Worm (Caenorhabditis elegans) whole organism, late embryonic: ENCODE results near the gene F54H5.14.

ENCODE experiments used
- K02D7.2 ChIP-seq: sonication (generic microtip); optimal IDR thresholded peaks from 2 replicates; lab custom pipeline; 2017; ENCODE audit warnings: mild to moderate bottlenecking, missing genetic modification characterization, missing compliant biosample characterization
- K09A11.1 ChIP-seq: sonication (generic microtip); optimal IDR thresholded peaks from 2 replicates; lab custom pipeline; 2017; ENCODE audit warnings: antibody characterized with exemption, mild to moderate bottlenecking, missing genetic modification characterization, missing compliant biosample characterization; ENCODE audit not compliant: insufficient read depth
- T23F11.4 ChIP-seq: fragments of 200-800 bp; sonication (Bioruptor generic); optimal IDR thresholded peaks from 2 replicates; lab custom pipeline; 2018; ENCODE audit warnings: mild to moderate bottlenecking, missing genetic modification characterization, missing compliant biosample characterization
- ama-1 ChIP-seq: fragments of 150-350 bp; optimal IDR thresholded peaks from 2 replicates; lab custom pipeline; 2014
- ceh-18 ChIP-seq: sonication (generic microtip); optimal IDR thresholded peaks from 2 replicates; lab custom pipeline; 2016; ENCODE audit warnings: missing genetic modification characterization, missing compliant biosample characterization
- ceh-24 ChIP-seq: sonication (generic microtip); optimal IDR thresholded peaks from 2 replicates; lab custom pipeline; 2016; ENCODE audit warnings: mild to moderate bottlenecking, missing genetic modification characterization, missing compliant biosample characterization
- ceh-34 ChIP-seq: sonication (generic microtip); optimal IDR thresholded peaks from 2 replicates; lab custom pipeline; 2016; ENCODE audit warnings: mild to moderate bottlenecking, missing genetic modification characterization, missing compliant biosample characterization
- ceh-45 ChIP-seq: fragments of 200-800 bp; sonication (Bioruptor generic); IDR thresholded peaks from 2 replicates; pipeline ENCODE4 v1.3.6; 2022; ENCODE audit warnings: missing genetic modification reagents, missing genetic modification characterization, missing compliant biosample characterization
- ceh-48 ChIP-seq: sonication (generic microtip); optimal IDR thresholded peaks from 2 replicates; lab custom pipeline; 2016; ENCODE audit warnings: missing genetic modification characterization, inconsistent platforms, missing compliant biosample characterization
- che-1 ChIP-seq: sonication (generic microtip); optimal IDR thresholded peaks from 2 replicates; lab custom pipeline; 2016; ENCODE audit warnings: mild to moderate bottlenecking, missing genetic modification characterization, missing compliant biosample characterization
- dmd-4 ChIP-seq: sonication (generic microtip); optimal IDR thresholded peaks from 2 replicates; lab custom pipeline; 2016; ENCODE audit warnings: borderline replicate concordance, missing genetic modification characterization, missing compliant biosample characterization
- dve-1 ChIP-seq: sonication (generic microtip); optimal IDR thresholded peaks from 2 replicates; lab custom pipeline; 2017; ENCODE audit warnings: antibody characterized with exemption, mild to moderate bottlenecking, missing genetic modification characterization, missing compliant biosample characterization
- ets-4 ChIP-seq: sonication (generic microtip); optimal IDR thresholded peaks from 2 replicates; lab custom pipeline; 2016; ENCODE audit warnings: missing genetic modification characterization, missing compliant biosample characterization
- fkh-10 ChIP-seq: fragments of 150-350 bp; optimal IDR thresholded peaks from 2 replicates; lab custom pipeline; 2014; ENCODE audit warnings: missing biosample characterization, missing genetic modification reagents, missing genetic modification characterization
- fkh-6 ChIP-seq: sonication (generic microtip); optimal IDR thresholded peaks from 2 replicates; lab custom pipeline; 2016; ENCODE audit warnings: missing genetic modification characterization, missing compliant biosample characterization
- gmeb-2 ChIP-seq: sonication (generic microtip); optimal IDR thresholded peaks from 2 replicates; lab custom pipeline; 2016; ENCODE audit warnings: missing genetic modification characterization, inconsistent platforms, missing compliant biosample characterization
- hlh-13 ChIP-seq: fragments of 200-800 bp; sonication (Bioruptor generic); optimal IDR thresholded peaks from 2 replicates; lab custom pipeline; 2018; ENCODE audit warnings: mild to moderate bottlenecking, missing genetic modification characterization, missing compliant biosample characterization
- hlh-15 ChIP-seq: sonication (generic microtip); optimal IDR thresholded peaks from 2 replicates; lab custom pipeline; 2016; ENCODE audit warnings: missing genetic modification characterization, missing compliant biosample characterization
- hlh-30 ChIP-seq: sonication (generic microtip); optimal IDR thresholded peaks from 2 replicates; lab custom pipeline; 2017; ENCODE audit warnings: antibody characterized with exemption, missing genetic modification characterization, missing compliant biosample characterization; ENCODE audit not compliant: insufficient read depth
- hlh-6 ChIP-seq: sonication (generic microtip); optimal IDR thresholded peaks from 2 replicates; lab custom pipeline; 2016; ENCODE audit warnings: missing genotype, missing genetic modification characterization, missing compliant biosample characterization
- lim-6 ChIP-seq: sonication (generic microtip); optimal IDR thresholded peaks from 2 replicates; lab custom pipeline; 2016; ENCODE audit warnings: missing genetic modification characterization, missing compliant biosample characterization
- lin-11 ChIP-seq: fragments of 200-800 bp; sonication (Bioruptor generic); optimal IDR thresholded peaks from 2 replicates; lab custom pipeline; 2018; ENCODE audit warnings: mild to moderate bottlenecking, missing genetic modification characterization, missing compliant biosample characterization
- madf-2 ChIP-seq: sonication (generic microtip); optimal IDR thresholded peaks from 2 replicates; lab custom pipeline; 2017; ENCODE audit warnings: missing genetic modification characterization, missing compliant biosample characterization
- mec-3 ChIP-seq: sonication (generic microtip); optimal IDR thresholded peaks from 2 replicates; lab custom pipeline; 2016; ENCODE audit warnings: borderline replicate concordance, missing genetic modification characterization, missing compliant biosample characterization
- nfya-1 ChIP-seq: sonication (generic microtip); optimal IDR thresholded peaks from 2 replicates; lab custom pipeline; 2017; ENCODE audit warnings: missing genetic modification characterization, mild to moderate bottlenecking, missing compliant biosample characterization, antibody characterized with exemption, moderate library complexity
- nhr-11 ChIP-seq: fragments of 150-350 bp; optimal IDR thresholded peaks from 2 replicates; lab custom pipeline; 2014; ENCODE audit warnings: missing biosample characterization, missing genetic modification characterization
- nhr-232 ChIP-seq: sonication (generic microtip); optimal IDR thresholded peaks from 2 replicates; lab custom pipeline; 2016; ENCODE audit warnings: missing genetic modification characterization, missing compliant biosample characterization
- odd-2 ChIP-seq: sonication (generic microtip); optimal IDR thresholded peaks from 2 replicates; lab custom pipeline; 2017; ENCODE audit warnings: antibody characterized with exemption, mild to moderate bottlenecking, missing genetic modification characterization, missing compliant biosample characterization
- pat-9 ChIP-seq: fragments of 200-800 bp; sonication (Bioruptor generic); optimal IDR thresholded peaks from 2 replicates; lab custom pipeline; 2018; ENCODE audit warnings: mild to moderate bottlenecking, missing genetic modification characterization, moderate library complexity, missing compliant biosample characterization
- pax-1 ChIP-seq: fragments of 150-350 bp; optimal IDR thresholded peaks from 2 replicates; lab custom pipeline; 2014; ENCODE audit warnings: missing biosample characterization, missing genetic modification characterization
- pqm-1 ChIP-seq: sonication (generic microtip); optimal IDR thresholded peaks from 2 replicates; lab custom pipeline; 2016; ENCODE audit warnings: missing genetic modification characterization, missing compliant biosample characterization
- rnt-1 ChIP-seq: sonication (generic microtip); optimal IDR thresholded peaks from 2 replicates; lab custom pipeline; 2016; ENCODE audit warnings: missing genetic modification characterization, missing compliant biosample characterization
- sox-2 ChIP-seq: fragments of 200-800 bp; sonication (Bioruptor generic); IDR thresholded peaks from 2 replicates; pipeline ENCODE4 v1.3.6; 2022; ENCODE audit warnings: missing genetic modification reagents, missing genetic modification characterization, missing compliant biosample characterization
- tbx-7 ChIP-seq: sonication (generic microtip); optimal IDR thresholded peaks from 2 replicates; lab custom pipeline; 2016; ENCODE audit warnings: missing genotype, missing genetic modification characterization, missing compliant biosample characterization
- unc-55 ChIP-seq: sonication (generic microtip); optimal IDR thresholded peaks from 2 replicates; lab custom pipeline; 2017; ENCODE audit warnings: missing biosample characterization, missing genetic modification reagents, missing genetic modification characterization
- unc-86 ChIP-seq: sonication (generic microtip); optimal IDR thresholded peaks from 2 replicates; lab custom pipeline; 2016; ENCODE audit warnings: missing genetic modification characterization, missing compliant biosample characterization
- ztf-16 ChIP-seq: sonication (generic microtip); optimal IDR thresholded peaks from 2 replicates; lab custom pipeline; 2017; ENCODE audit warnings: missing genetic modification characterization, missing compliant biosample characterization

The F54H5.14 gene

DNA sequence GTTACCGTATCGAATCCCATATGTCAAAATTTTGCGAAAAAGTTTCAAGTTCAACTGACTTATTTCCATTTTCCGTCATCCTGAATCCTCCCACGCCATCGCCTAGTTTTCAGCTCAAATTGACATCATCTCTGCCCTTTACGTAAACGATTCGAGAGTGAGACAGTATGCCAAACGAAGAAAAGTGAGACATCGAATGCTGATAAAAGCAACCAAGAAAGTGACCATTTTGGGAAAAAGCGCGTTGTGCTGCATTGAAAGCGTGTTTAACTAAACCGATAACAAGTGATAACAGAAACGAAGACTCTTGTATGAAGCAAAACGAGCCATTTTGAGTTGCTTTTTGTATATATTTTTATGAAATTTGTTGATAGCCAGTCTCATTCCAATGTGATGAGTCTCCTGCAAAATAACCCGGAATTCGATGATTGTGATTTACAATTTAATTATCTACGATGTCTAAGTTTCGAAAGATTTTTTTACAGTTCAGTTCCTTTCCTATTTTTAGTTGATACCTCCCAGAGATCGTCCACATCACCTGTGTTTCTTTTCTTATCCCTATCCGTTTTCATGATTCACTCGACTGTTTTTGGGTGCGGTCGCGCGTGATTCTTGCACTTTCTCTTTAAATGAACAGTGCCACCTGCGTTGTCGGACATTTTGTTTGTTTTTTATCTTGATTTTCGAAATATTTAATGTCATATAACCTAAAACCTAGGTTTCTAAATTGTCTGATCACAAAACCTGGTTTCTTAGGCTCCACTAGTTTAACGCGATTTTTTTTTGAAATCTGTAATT is 9.8 kb downstream of the F54H5.14 start:
- TF ChIP-seq T23F11.4: no peak
- no peak for TF ChIP-seq unc-55 (GFP tag; lab: Kevin White, UChicago)
- TF ChIP-seq che-1 (tag; lab: Kevin White, UChicago): no peak
- no peak for TF ChIP-seq K09A11.1 (tag; lab: Kevin White, UChicago)
- no peak for TF ChIP-seq ceh-45 (GFP tag; lab: Robert Waterston, UW)
- no peak for TF ChIP-seq rnt-1 (tag; lab: Kevin White, UChicago)
- TF ChIP-seq ztf-16 (tag; lab: Kevin White, UChicago): no peak
- no peak for TF ChIP-seq tbx-7 (tag; lab: Kevin White, UChicago)
- no peak for TF ChIP-seq ets-4 (tag; lab: Kevin White, UChicago)
- TF ChIP-seq madf-2 (tag; lab: Kevin White, UChicago): no peak
- no peak for TF ChIP-seq fkh-10 (GFP tag; lab: Kevin White, UChicago)
- TF ChIP-seq dmd-4 (tag; lab: Kevin White, UChicago): no peak
- TF ChIP-seq ceh-18 (tag; lab: Kevin White, UChicago): no peak
- no peak for TF ChIP-seq pqm-1 (tag; lab: Kevin White, UChicago)
- no peak for TF ChIP-seq unc-86 (tag; lab: Kevin White, UChicago)
- no peak for TF ChIP-seq hlh-13 (GFP tag; lab: Kevin White, UChicago)
- TF ChIP-seq ceh-24: no peak
- TF ChIP-seq ceh-34: no peak
- no peak for TF ChIP-seq odd-2 (tag; lab: Kevin White, UChicago)
- no peak for TF ChIP-seq pat-9

DNA sequence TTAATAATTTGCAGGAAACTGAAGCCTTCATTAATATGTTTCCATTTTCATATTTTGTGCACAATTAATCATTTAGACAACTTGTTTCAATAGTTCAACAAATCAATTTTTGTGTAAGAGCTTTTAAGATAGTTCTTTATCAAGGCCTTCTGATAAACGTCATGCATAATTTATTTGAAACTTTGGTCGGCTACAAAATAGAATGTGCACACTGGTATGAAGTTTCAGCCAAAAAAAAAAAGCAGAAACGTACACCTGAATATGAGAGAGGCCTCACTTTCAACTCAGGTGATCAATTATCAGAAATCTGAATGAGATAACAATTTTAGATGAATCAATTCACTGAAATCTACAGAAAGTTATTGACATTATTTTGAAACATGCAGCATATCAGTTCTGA is 10.7 kb downstream of the F54H5.14 start:
- TF ChIP-seq ceh-24 (no peak), hlh-13 (GFP tag; lab: Kevin White, UChicago) (no peak), rnt-1 (tag; lab: Kevin White, UChicago) (no peak), hlh-15 (no peak), hlh-6 (tag; lab: Kevin White, UChicago) (no peak), lin-11 (tag; lab: Kevin White, UChicago) (no peak), lim-6 (tag; lab: Kevin White, UChicago) (no peak), sox-2 (GFP tag; lab: Robert Waterston, UW) (no peak)
- TF ChIP-seq, all 69 proteins: peak for 0

DNA sequence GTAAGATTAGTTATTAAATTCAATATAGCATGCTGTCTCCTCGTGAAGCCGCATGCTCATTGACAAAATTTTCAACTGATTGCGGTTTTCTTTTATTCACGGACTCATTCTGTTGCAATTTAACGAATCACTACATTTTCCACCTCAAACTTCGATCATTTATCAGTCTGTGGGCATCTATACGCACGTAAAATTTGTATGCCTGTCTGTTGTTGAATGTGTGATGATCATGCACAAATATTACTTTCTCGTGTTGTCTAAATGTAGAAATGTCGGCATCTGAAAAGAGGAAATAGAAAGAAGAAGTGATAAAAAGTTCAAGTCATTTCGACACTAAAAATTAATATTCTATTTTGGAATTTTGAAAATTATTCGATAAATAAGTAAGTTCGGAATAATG is 12.7 kb downstream of the F54H5.14 start:
- TF ChIP-seq ama-1 (lab: Kevin White, UChicago) (no peak), pqm-1 (tag; lab: Kevin White, UChicago) (no peak), T23F11.4 (no peak), gmeb-2 (no peak), mec-3 (tag; lab: Kevin White, UChicago) (no peak)

DNA sequence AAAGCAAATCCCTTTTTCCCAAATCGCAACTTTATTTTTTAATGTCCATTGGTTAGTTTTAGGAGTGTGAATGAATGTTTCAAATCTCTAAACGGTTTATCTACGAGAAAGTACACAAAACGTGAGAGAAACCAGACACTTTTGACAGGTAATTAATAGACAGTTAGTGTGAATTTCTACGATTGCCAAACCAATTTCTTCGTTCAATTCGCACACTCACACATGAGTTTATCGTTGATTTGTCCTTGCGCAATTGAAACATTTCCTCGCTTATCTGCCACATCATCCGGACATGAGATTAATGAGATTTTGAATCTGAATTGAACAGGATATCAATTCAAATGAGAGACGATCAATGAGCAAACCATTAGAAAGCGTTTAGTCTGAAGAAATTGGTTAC is 14.9 kb downstream of the F54H5.14 start:
- TF ChIP-seq ceh-18 (tag; lab: Kevin White, UChicago): no peak
- TF ChIP-seq, all 69 proteins: peak for 0

DNA sequence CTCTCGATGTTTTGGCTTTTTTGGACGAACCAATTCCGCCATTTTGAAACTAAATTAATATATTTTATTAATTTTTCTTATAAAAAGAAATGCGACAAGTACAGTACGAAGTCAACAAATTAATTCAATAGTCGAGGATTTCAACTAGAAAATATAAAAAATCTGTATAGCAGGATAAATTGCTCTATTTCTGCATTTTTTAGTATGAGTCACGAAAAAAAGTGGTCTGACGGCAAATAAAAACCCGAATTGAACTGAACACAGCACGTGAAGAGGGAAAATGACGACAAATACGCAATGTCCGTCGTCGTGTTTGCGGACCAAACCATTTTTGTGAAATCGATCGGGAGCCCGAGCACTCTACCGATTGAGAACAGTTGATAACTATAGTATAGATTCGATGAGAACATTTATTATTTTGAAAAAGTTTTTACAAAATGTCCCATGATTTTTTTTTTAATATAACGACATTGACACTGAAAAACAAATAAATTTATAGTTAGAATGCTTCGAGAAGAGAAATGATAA is 15.8 kb downstream of the F54H5.14 start, which contains the start of gene epg-5:
Gene epg-5 (minus strand): TSS at position 51 of the 528 bp plus-strand sequence.
- TF ChIP-seq nhr-232 (tag; lab: Kevin White, UChicago) (no peak), ama-1 (lab: Kevin White, UChicago) (no peak), K02D7.2 (tag; lab: Kevin White, UChicago) (no peak), fkh-6 (tag; lab: Kevin White, UChicago) (no peak), hlh-6 (tag; lab: Kevin White, UChicago) (no peak), madf-2 (tag; lab: Kevin White, UChicago) (no peak), dve-1 (tag; lab: Kevin White, UChicago) (no peak), nhr-11 (tag; lab: Kevin White, UChicago) (no peak), ceh-48 (peak; percentile 38), hlh-15 (no peak), dmd-4 (tag; lab: Kevin White, UChicago) (no peak), sox-2 (GFP tag; lab: Robert Waterston, UW) (no peak), nfya-1 (no peak), unc-86 (tag; lab: Kevin White, UChicago) (no peak), pax-1 (no peak), hlh-30 (tag; lab: Kevin White, UChicago) (peak; percentile 37), ztf-16 (tag; lab: Kevin White, UChicago) (no peak)
